Fruit fly (Drosophila melanogaster) whole organism, prepupa: ENCODE data around the gene CG31551.

ENCODE experiments used
- CG10669 ChIP-seq: fragments of 200-800 bp; sonication (Bioruptor generic); optimal IDR thresholded peaks from 3 replicates; lab custom pipeline; 2018; ENCODE audit warnings: missing biosample characterization, mild to moderate bottlenecking, missing genetic modification characterization, moderate library complexity
- CG15336 ChIP-seq: fragments of 200-800 bp; sonication (Bioruptor generic); IDR thresholded peaks from 2 replicates; pipeline ENCODE4 v1.3.6; 2022; ENCODE audit warnings: missing biosample characterization, missing genetic modification characterization
- CG4318 ChIP-seq: fragments of 200-800 bp; sonication (Bioruptor generic); optimal IDR thresholded peaks from 3 replicates; lab custom pipeline; 2017; ENCODE audit warnings: missing biosample characterization, mild to moderate bottlenecking, missing genetic modification characterization
- CG6276 ChIP-seq: fragments of 200-800 bp; sonication (Bioruptor generic); optimal IDR thresholded peaks from 2 replicates; lab custom pipeline; 2017; ENCODE audit warnings: missing biosample characterization, mild to moderate bottlenecking, missing genetic modification characterization
- CG6792 ChIP-seq: fragments of 200-800 bp; sonication (Bioruptor generic); optimal IDR thresholded peaks from 3 replicates; lab custom pipeline; 2016; ENCODE audit warnings: missing biosample characterization, missing genetic modification characterization
- CG6854 ChIP-seq: fragments of 200-800 bp; sonication (Bioruptor generic); optimal IDR thresholded peaks from 2 replicates; lab custom pipeline; 2017; ENCODE audit warnings: missing biosample characterization, mild to moderate bottlenecking, missing genetic modification characterization
- CG8632 ChIP-seq: fragments of 200-800 bp; sonication (Bioruptor generic); optimal IDR thresholded peaks from 3 replicates; lab custom pipeline; 2016; ENCODE audit warnings: missing biosample characterization, missing genetic modification characterization
- Eip78C ChIP-seq: fragments of 200-800 bp; sonication (Bioruptor generic); peaks from one replicate; lab custom pipeline; 2016; ENCODE audit warnings: missing biosample characterization, missing genetic modification characterization
- Hr39 ChIP-seq: fragments of 200-800 bp; sonication (Bioruptor generic); optimal IDR thresholded peaks from 2 replicates; lab custom pipeline; 2016; ENCODE audit warnings: missing biosample characterization, missing genetic modification characterization
- Hr4 ChIP-seq: fragments of 200-800 bp; sonication (Bioruptor generic); optimal IDR thresholded peaks from 3 replicates; lab custom pipeline; 2016; ENCODE audit warnings: missing biosample characterization, missing genetic modification characterization
- Smox ChIP-seq: fragments of 200-800 bp; sonication (Bioruptor generic); optimal IDR thresholded peaks from 3 replicates; lab custom pipeline; 2016; ENCODE audit warnings: missing biosample characterization, missing genetic modification characterization
- Sox102F ChIP-seq: fragments of 200-800 bp; sonication (Bioruptor generic); optimal IDR thresholded peaks from 2 replicates; lab custom pipeline; 2016; ENCODE audit warnings: missing biosample characterization, mild to moderate bottlenecking, missing genetic modification characterization
- esn ChIP-seq: fragments of 200-800 bp; sonication (Bioruptor generic); optimal IDR thresholded peaks from 2 replicates; lab custom pipeline; 2016; ENCODE audit warnings: missing biosample characterization, mild to moderate bottlenecking, missing genetic modification characterization, moderate library complexity
- salr ChIP-seq, 2 experiments: fragments of 200-800 bp; sonication (Bioruptor generic); optimal IDR thresholded peaks; 3 replicates each; lab custom pipeline; 2016 to 2018; ENCODE audit warnings: missing biosample characterization in 2 of 2, missing genetic modification characterization in 2 of 2, mild to moderate bottlenecking in 1 of 2

DNA sequence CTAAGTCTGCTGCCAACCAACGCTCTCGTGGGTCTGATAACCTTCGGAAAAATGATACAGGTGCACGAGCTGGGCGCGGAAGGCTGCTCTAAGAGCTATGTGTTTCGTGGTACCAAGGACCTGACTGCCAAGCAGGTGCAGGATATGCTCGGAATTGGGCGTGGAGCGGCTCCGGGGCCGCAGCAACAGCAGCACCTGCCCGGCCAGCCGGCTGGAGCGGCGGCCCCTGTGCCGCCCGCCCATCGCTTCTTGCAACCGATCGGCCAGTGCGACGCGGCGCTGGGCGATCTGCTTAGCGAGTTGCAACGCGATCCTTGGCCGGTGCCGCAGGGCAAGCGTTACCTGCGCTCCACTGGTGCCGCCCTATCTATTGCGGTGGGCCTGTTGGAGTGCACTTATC, 22.3 kb downstream of the CG31551 start:
- no peak for TF ChIP-seq Eip78C (GFP tag; lab: Kevin White, UChicago)
- TF ChIP-seq CG4318 (GFP tag; lab: Kevin White, UChicago), result no peak
- no peak for TF ChIP-seq esn
- no peak for TF ChIP-seq Smox
- TF ChIP-seq salr (GFP tag; optimal IDR thresholded peaks at IDR 0.05; lab: Kevin White, UChicago), result no peak
- no peak for TF ChIP-seq Hr39 (GFP tag; lab: Kevin White, UChicago)
- TF ChIP-seq CG10669 (GFP tag; lab: Kevin White, UChicago), result no peak
- TF ChIP-seq CG8632, result no peak
- TF ChIP-seq CG6276 (GFP tag; lab: Kevin White, UChicago), result no peak
- no peak for TF ChIP-seq CG15336
- no peak for TF ChIP-seq CG6792
- TF ChIP-seq CG6854 (GFP tag; lab: Kevin White, UChicago), result no peak
- TF ChIP-seq Hr4 (GFP tag; lab: Kevin White, UChicago), result no peak
- no peak for TF ChIP-seq Sox102F (GFP tag; lab: Kevin White, UChicago)
